Worm (Caenorhabditis elegans) whole organism, young adult: ENCODE results near the gene rrf-3.

ENCODE experiments used
- B0019.2 ChIP-seq: fragments of 200-800 bp; sonication (Bioruptor generic); conservative IDR thresholded peaks from 2 replicates; pipeline ENCODE4 v1.3.6; 2022; ENCODE audit warnings: missing genetic modification reagents, missing genetic modification characterization, missing compliant biosample characterization
- Y53F4B.3 ChIP-seq: fragments of 200-800 bp; sonication (Bioruptor generic); IDR thresholded peaks from 2 replicates; pipeline ENCODE4 v1.3.6; 2022; ENCODE audit warnings: missing genetic modification reagents, missing genetic modification characterization, missing compliant biosample characterization
- Y67H2A.10 ChIP-seq: fragments of 200-800 bp; sonication (Bioruptor generic); conservative IDR thresholded peaks from 2 replicates; pipeline ENCODE4 v1.3.6; 2022; ENCODE audit warnings: missing genetic modification reagents, missing genetic modification characterization, missing compliant biosample characterization
- athp-1 ChIP-seq: sonication (generic microtip); optimal IDR thresholded peaks from 2 replicates; lab custom pipeline; 2017; ENCODE audit warnings: mild to moderate bottlenecking, missing genetic modification characterization, missing compliant biosample characterization
- attf-3 ChIP-seq: fragments of 200-800 bp; sonication (Bioruptor generic); conservative IDR thresholded peaks from 2 replicates; pipeline ENCODE4 v1.3.6; 2022; ENCODE audit warnings: missing genetic modification reagents, missing genetic modification characterization, missing compliant biosample characterization
- cebp-2 ChIP-seq: fragments of 200-800 bp; sonication (Bioruptor generic); IDR thresholded peaks from 2 replicates; pipeline ENCODE4 v1.3.6; 2022; ENCODE audit warnings: missing genetic modification characterization, missing compliant biosample characterization
- lin-35 ChIP-seq, 3 experiments: fragments of 150-350 bp in 2 of 3; sonication (generic microtip) in 1 of 3; optimal IDR thresholded peaks; 2 replicates each; lab custom pipeline; 2014 to 2018; ENCODE audit warnings: missing biosample characterization in 3 of 3, missing genetic modification characterization in 3 of 3, missing genetic modification reagents in 3 of 3
- lir-1 ChIP-seq: fragments of 200-800 bp; sonication (Bioruptor generic); conservative IDR thresholded peaks from 2 replicates; pipeline ENCODE4 v1.3.6; 2022; ENCODE audit warnings: missing genetic modification reagents, missing genetic modification characterization, missing compliant biosample characterization
- nhr-90 ChIP-seq: sonication (generic microtip); optimal IDR thresholded peaks from 2 replicates; lab custom pipeline; 2016; ENCODE audit warnings: missing genotype, mild to moderate bottlenecking, missing genetic modification characterization, missing compliant biosample characterization
- tbp1 ChIP-seq: fragments of 200-800 bp; sonication (Bioruptor generic); optimal IDR thresholded peaks from 2 replicates; lab custom pipeline; 2018; ENCODE audit warnings: mild to moderate bottlenecking, missing genetic modification characterization, missing compliant biosample characterization
- ztf-26 ChIP-seq: sonication (generic microtip); optimal IDR thresholded peaks from 2 replicates; lab custom pipeline; 2017; ENCODE audit warnings: missing genetic modification characterization, missing compliant biosample characterization

DNA sequence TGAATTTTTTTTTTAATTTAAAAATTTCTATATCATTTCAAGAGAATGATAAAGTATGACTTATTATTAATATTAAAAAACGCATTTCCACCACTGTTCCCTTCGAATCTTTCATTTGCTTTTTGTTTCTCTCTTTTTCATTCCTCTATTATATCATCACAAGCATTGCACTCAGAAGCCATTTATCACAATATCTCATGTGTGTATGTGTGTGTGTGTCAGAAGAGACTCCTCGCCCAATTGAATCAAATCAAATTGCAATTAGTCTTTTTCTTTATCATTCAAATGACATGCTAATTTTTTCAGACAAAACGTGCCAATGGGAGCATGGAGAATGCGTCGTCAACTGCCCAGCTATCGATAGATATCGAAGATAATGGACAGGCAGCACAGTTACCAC lies 46.1 kb upstream of the rrf-3 start, which contains the start of gene unc-105:
- TF ChIP-seq athp-1 (tag; lab: Kevin White, UChicago): no peak
- TF ChIP-seq nhr-90: no peak
- TF ChIP-seq B0019.2 (GFP tag; lab: Robert Waterston, UW): no peak
- TF ChIP-seq lir-1 (GFP tag; lab: Robert Waterston, UW): no peak
- TF ChIP-seq Y67H2A.10: no peak
- no peak for TF ChIP-seq tbp1
- no peak for TF ChIP-seq Y53F4B.3 (GFP tag; lab: Robert Waterston, UW)
- no peak for TF ChIP-seq attf-3 (GFP tag; lab: Robert Waterston, UW)
- TF ChIP-seq ztf-26 (tag; lab: Kevin White, UChicago): no peak
- no peak for TF ChIP-seq lin-35 (GFP tag; optimal IDR thresholded peaks at IDR 0.05; lab: Kevin White, UChicago)
- no peak for TF ChIP-seq cebp-2
